Fruit fly (Drosophila melanogaster) whole organism, pupa: ENCODE measurements around the gene CNPYb.

Experiments
- CG13204 ChIP-seq: fragments of 200-800 bp; sonication (Bioruptor generic); optimal IDR thresholded peaks from 2 replicates; lab custom pipeline; 2018; ENCODE audit warnings: missing biosample characterization, mild to moderate bottlenecking, missing genetic modification characterization, moderate library complexity
- CG32121 ChIP-seq: fragments of 200-800 bp; sonication (Bioruptor generic); IDR thresholded peaks from 2 replicates; pipeline ENCODE4 v1.3.6; 2022; ENCODE audit warnings: missing biosample characterization, missing genetic modification characterization
- CG34367 ChIP-seq: fragments of 200-800 bp; sonication (Bioruptor generic); optimal IDR thresholded peaks from 2 replicates; lab custom pipeline; 2018; ENCODE audit warnings: missing biosample characterization, mild to moderate bottlenecking, missing genetic modification characterization
- CG4496 ChIP-seq: fragments of 200-800 bp; sonication (Bioruptor generic); IDR thresholded peaks from 3 replicates; pipeline ENCODE4 v1.3.6; 2022; ENCODE audit warnings: missing biosample characterization, missing genetic modification characterization
- CG8159 ChIP-seq: fragments of 200-800 bp; sonication (Bioruptor generic); optimal IDR thresholded peaks from 3 replicates; lab custom pipeline; 2018; ENCODE audit warnings: missing biosample characterization, mild to moderate bottlenecking, missing genetic modification characterization, moderate library complexity
- CG8301 ChIP-seq: fragments of 200-800 bp; sonication (Bioruptor generic); optimal IDR thresholded peaks from 2 replicates; lab custom pipeline; 2018; ENCODE audit warnings: missing biosample characterization, mild to moderate bottlenecking, missing genetic modification characterization
- CG9948 ChIP-seq: fragments of 200-800 bp; sonication (Bioruptor generic); optimal IDR thresholded peaks from 2 replicates; lab custom pipeline; 2018; ENCODE audit warnings: missing biosample characterization, mild to moderate bottlenecking, missing genetic modification characterization, moderate library complexity
- D1 ChIP-seq: fragments of 200-800 bp; sonication (Bioruptor generic); optimal IDR thresholded peaks from 2 replicates; lab custom pipeline; 2018; ENCODE audit warnings: missing biosample characterization, mild to moderate bottlenecking, missing genetic modification characterization, moderate library complexity
- EcR ChIP-seq: fragments of 200-800 bp; sonication (Bioruptor generic); optimal IDR thresholded peaks from 3 replicates; lab custom pipeline; 2019; ENCODE audit warnings: missing biosample characterization, missing genetic modification characterization, mild to moderate bottlenecking, moderate library complexity, missing genetic modification reagents
- Ets98B ChIP-seq: fragments of 200-800 bp; sonication (Bioruptor generic); IDR thresholded peaks from 2 replicates; pipeline ENCODE4 v1.3.6; 2022; ENCODE audit warnings: missing biosample characterization, missing genetic modification characterization
- gl ChIP-seq: fragments of 200-800 bp; sonication (Bioruptor generic); optimal IDR thresholded peaks from 2 replicates; lab custom pipeline; 2018; ENCODE audit warnings: missing biosample characterization, mild to moderate bottlenecking, missing genetic modification characterization
- rn ChIP-seq: fragments of 200-800 bp; sonication (Bioruptor generic); IDR thresholded peaks from 2 replicates; pipeline ENCODE4 v1.3.6; 2022; ENCODE audit warnings: missing biosample characterization, missing genetic modification characterization

dm6 chr3L:19079067-19079466, 16.9 kb downstream of the CNPYb start:
- TF ChIP-seq CG34367 (tag; lab: Kevin White, UChicago) (no peak), CG8159 (tag; lab: Kevin White, UChicago) (no peak), CG9948 (tag; lab: Kevin White, UChicago) (no peak), CG13204 (GFP tag; lab: Kevin White, UChicago) (peak; percentile 72), CG4496 (peak; percentile 16; the same call in 1 of the 3 replicates), CG8301 (tag; lab: Kevin White, UChicago) (no peak), gl (peak; percentile 69), Ets98B (GFP tag; lab: Robert Waterston, UW) (no peak), EcR (GFP tag; lab: Kevin White, UChicago) (peak; percentile 55), CG32121 (no peak), D1 (tag; lab: Kevin White, UChicago) (no peak), rn (GFP tag; lab: Robert Waterston, UW) (no peak)
